Fruit fly (Drosophila melanogaster) whole organism, adult: ENCODE measurements around the gene Npc2f.

Experiments
- CG11617 ChIP-seq: fragments of 200-800 bp; sonication (Bioruptor generic); optimal IDR thresholded peaks from 2 replicates; lab custom pipeline; 2017; ENCODE audit warnings: mild to moderate bottlenecking, missing biosample characterization, missing genetic modification reagents, missing genetic modification characterization
- CG12768 ChIP-seq: fragments of 200-800 bp; sonication (Bioruptor generic); optimal IDR thresholded peaks from 2 replicates; lab custom pipeline; 2017; ENCODE audit warnings: missing biosample characterization, missing genetic modification characterization, mild to moderate bottlenecking, moderate library complexity, missing genetic modification reagents
- CG14711 ChIP-seq: fragments of 200-800 bp; sonication (Bioruptor generic); optimal IDR thresholded peaks from 2 replicates; lab custom pipeline; 2018; ENCODE audit warnings: missing biosample characterization, mild to moderate bottlenecking, missing genetic modification characterization, moderate library complexity
- CG1620 ChIP-seq: fragments of 200-800 bp; sonication (Bioruptor generic); optimal IDR thresholded peaks from 2 replicates; lab custom pipeline; 2016; ENCODE audit warnings: missing biosample characterization, missing genetic modification characterization
- CG33017 ChIP-seq: fragments of 200-800 bp; sonication (Bioruptor generic); optimal IDR thresholded peaks from 2 replicates; lab custom pipeline; 2018; ENCODE audit warnings: missing biosample characterization, mild to moderate bottlenecking, missing genetic modification characterization, moderate library complexity
- CG5204 ChIP-seq: fragments of 200-800 bp; sonication (Bioruptor generic); optimal IDR thresholded peaks from 2 replicates; lab custom pipeline; 2016; ENCODE audit warnings: missing biosample characterization, missing genetic modification characterization
- CG7045 ChIP-seq: fragments of 200-800 bp; sonication (Bioruptor generic); optimal IDR thresholded peaks from 2 replicates; lab custom pipeline; 2017; ENCODE audit warnings: missing biosample characterization, mild to moderate bottlenecking, missing genetic modification characterization
- CG7101 ChIP-seq: fragments of 200-800 bp; sonication (Bioruptor generic); optimal IDR thresholded peaks from 2 replicates; lab custom pipeline; 2018; ENCODE audit warnings: missing biosample characterization, mild to moderate bottlenecking, missing genetic modification characterization, moderate library complexity
- Clk ChIP-seq: fragments of 200-800 bp; sonication (Bioruptor generic); optimal IDR thresholded peaks from 2 replicates; lab custom pipeline; 2017; ENCODE audit warnings: missing biosample characterization, missing genetic modification characterization
- Crg-1 ChIP-seq: fragments of 200-800 bp; sonication (Bioruptor generic); optimal IDR thresholded peaks from 2 replicates; lab custom pipeline; 2016; ENCODE audit warnings: missing biosample characterization, missing genetic modification characterization
- Hr96 ChIP-seq: fragments of 200-800 bp; sonication (Bioruptor generic); optimal IDR thresholded peaks from 2 replicates; lab custom pipeline; 2016; ENCODE audit warnings: missing biosample characterization, missing genetic modification characterization
- Mnt ChIP-seq: fragments of 200-800 bp; sonication (Bioruptor generic); optimal IDR thresholded peaks from 2 replicates; lab custom pipeline; 2016; ENCODE audit warnings: missing biosample characterization, mild to moderate bottlenecking, missing genetic modification characterization
- bab1 ChIP-seq: fragments of 200-800 bp; sonication (Bioruptor generic); optimal IDR thresholded peaks from 3 replicates; lab custom pipeline; 2019; ENCODE audit warnings: missing biosample characterization, mild to moderate bottlenecking, missing genetic modification characterization, moderate library complexity
- cic ChIP-seq: fragments of 200-800 bp; sonication (Bioruptor generic); optimal IDR thresholded peaks from 2 replicates; lab custom pipeline; 2017; ENCODE audit warnings: missing biosample characterization, mild to moderate bottlenecking, missing genetic modification characterization, moderate library complexity
- cnc ChIP-seq, 2 experiments: fragments of >200 bp; optimal IDR thresholded peaks; 2 replicates each; lab custom pipeline; 2017
- kay ChIP-seq: fragments of 200-800 bp; sonication (Bioruptor generic); peaks from one replicate; lab custom pipeline; 2016; ENCODE audit warnings: missing biosample characterization, missing genetic modification characterization, borderline replicate concordance
- ovo ChIP-seq: fragments of 200-800 bp; sonication (Bioruptor generic); optimal IDR thresholded peaks from 2 replicates; lab custom pipeline; 2016; ENCODE audit warnings: missing biosample characterization, missing genetic modification characterization
- pad ChIP-seq: fragments of 200-800 bp; sonication (Bioruptor generic); optimal IDR thresholded peaks from 3 replicates; lab custom pipeline; 2017; ENCODE audit warnings: missing biosample characterization, missing genetic modification characterization, mild to moderate bottlenecking, moderate library complexity, missing genetic modification reagents
- tj ChIP-seq: fragments of 200-800 bp; sonication (Bioruptor generic); optimal IDR thresholded peaks from 3 replicates; lab custom pipeline; 2017; ENCODE audit warnings: missing biosample characterization, mild to moderate bottlenecking, missing genetic modification characterization, moderate library complexity
- toe ChIP-seq: fragments of 200-800 bp; sonication (Bioruptor generic); optimal IDR thresholded peaks from 2 replicates; lab custom pipeline; 2016; ENCODE audit warnings: missing biosample characterization, missing genetic modification characterization

Gene Npc2f

dm6 chr3R:24161173-24161811 is 23.6 kb downstream of the Npc2f start, which contains the start of the genes Myo95E and TBC1d7:
TSS of gene Myo95E (minus strand) at chr3R:24161498.
TSS of gene TBC1d7 (plus strand) at chr3R:24161727.
- TF ChIP-seq toe (GFP tag; lab: Kevin White, UChicago) = no peak
- TF ChIP-seq pad (GFP tag; lab: Kevin White, UChicago) = peak; percentile 82
- no peak for TF ChIP-seq CG5204 (GFP tag; lab: Kevin White, UChicago)
- peak; percentile 45 for TF ChIP-seq Crg-1
- peak; percentile 38 for TF ChIP-seq Clk
- peak; percentile 86 for TF ChIP-seq CG11617 (GFP tag; lab: Kevin White, UChicago)
- peak; percentile 88 for TF ChIP-seq bab1
- no peak for TF ChIP-seq cnc (optimal IDR thresholded peaks at IDR 0.05; lab: Kevin White, UChicago)
- no peak for TF ChIP-seq Hr96 (GFP tag; lab: Kevin White, UChicago)
- TF ChIP-seq Mnt (GFP tag; lab: Kevin White, UChicago) = peak; percentile 75
- peak; percentile 50 for TF ChIP-seq tj
- TF ChIP-seq kay (GFP tag; lab: Kevin White, UChicago) = no peak
- peak; percentile 34 for TF ChIP-seq cic
- peak; percentile 90 for TF ChIP-seq CG14711 (tag; lab: Kevin White, UChicago)
- peak; percentile 91 for TF ChIP-seq CG33017
- peak; percentile 17 for TF ChIP-seq ovo
- TF ChIP-seq CG12768 (GFP tag; lab: Kevin White, UChicago) = peak; percentile 91
- TF ChIP-seq CG1620 = peak; percentile 57
- TF ChIP-seq CG7045 (GFP tag; lab: Kevin White, UChicago) = peak; percentile 83
- peak; percentile 94 for TF ChIP-seq CG7101 (tag; lab: Kevin White, UChicago)

- peak; percentile 36 for TF ChIP-seq Mnt (GFP tag; lab: Kevin White, UChicago)
- no peak for TF ChIP-seq CG7045 (GFP tag; lab: Kevin White, UChicago)
Observed at dm6 chr3R:24162774-24163555, 25.3 kb downstream of the Npc2f start, which contains the start of gene mRpS24. TSS of gene mRpS24 (minus strand) at chr3R:24163545.

- TF ChIP-seq CG11617 (GFP tag; lab: Kevin White, UChicago) = peak; percentile 81
- peak; percentile 32 for TF ChIP-seq Crg-1
- TF ChIP-seq cic = peak; percentile 12
- TF ChIP-seq bab1 = peak; percentile 50
- peak; percentile 48 for TF ChIP-seq tj
- TF ChIP-seq pad (GFP tag; lab: Kevin White, UChicago) = peak; percentile 36
- no peak for TF ChIP-seq cnc (optimal IDR thresholded peaks at IDR 0.05; lab: Kevin White, UChicago)
- TF ChIP-seq CG12768 (GFP tag; lab: Kevin White, UChicago) = peak; percentile 46
- no peak for TF ChIP-seq toe (GFP tag; lab: Kevin White, UChicago)
- TF ChIP-seq CG14711 (tag; lab: Kevin White, UChicago) = peak; percentile 91
- peak; percentile 66 for TF ChIP-seq CG7101 (tag; lab: Kevin White, UChicago)
- no peak for TF ChIP-seq Hr96 (GFP tag; lab: Kevin White, UChicago)
- no peak for TF ChIP-seq kay (GFP tag; lab: Kevin White, UChicago)
- TF ChIP-seq Clk = no peak
- TF ChIP-seq CG5204 (GFP tag; lab: Kevin White, UChicago) = no peak
- TF ChIP-seq ovo = peak; percentile 37
- TF ChIP-seq CG33017 = peak; percentile 20
- TF ChIP-seq CG7045 (GFP tag; lab: Kevin White, UChicago) = peak; percentile 43
- TF ChIP-seq Mnt (GFP tag; lab: Kevin White, UChicago) = no peak
- peak; percentile 26 for TF ChIP-seq CG1620
Observed at dm6 chr3R:24163556-24164022, 25.9 kb downstream of the Npc2f start, which contains the start of gene Apc2. TSS of gene Apc2 (plus strand) at chr3R:24163966.

- TF ChIP-seq Clk (no peak), bab1 (peak; percentile 79), Crg-1 (peak; percentile 33), tj (peak; percentile 18), CG33017 (no peak), pad (GFP tag; lab: Kevin White, UChicago) (peak; percentile 2), CG11617 (GFP tag; lab: Kevin White, UChicago) (peak; percentile 27), toe (GFP tag; lab: Kevin White, UChicago) (no peak), CG7101 (tag; lab: Kevin White, UChicago) (peak; percentile 28), Mnt (GFP tag; lab: Kevin White, UChicago) (peak; percentile 40), kay (GFP tag; lab: Kevin White, UChicago) (no peak), CG14711 (tag; lab: Kevin White, UChicago) (peak; percentile 50), CG7045 (GFP tag; lab: Kevin White, UChicago) (no peak), CG1620 (peak; percentile 43), cic (peak; percentile 16), ovo (no peak), Hr96 (GFP tag; lab: Kevin White, UChicago) (no peak), cnc (optimal IDR thresholded peaks at IDR 0.05; lab: Kevin White, UChicago) (peak in 1 of 2 experiments; percentile 34), CG5204 (GFP tag; lab: Kevin White, UChicago) (no peak), CG12768 (GFP tag; lab: Kevin White, UChicago) (no peak)
Observed at dm6 chr3R:24169362-24169761, 31.7 kb downstream of the Npc2f start, which contains the start of gene CG5510. TSS of gene CG5510 (minus strand) at chr3R:24169562.

- TF ChIP-seq kay (GFP tag; lab: Kevin White, UChicago) (no peak), bab1 (no peak), toe (GFP tag; lab: Kevin White, UChicago) (no peak), Mnt (GFP tag; lab: Kevin White, UChicago) (no peak), cic (no peak), ovo (no peak), CG7101 (tag; lab: Kevin White, UChicago) (no peak), CG1620 (no peak), CG14711 (tag; lab: Kevin White, UChicago) (no peak), CG12768 (GFP tag; lab: Kevin White, UChicago) (no peak), cnc (optimal IDR thresholded peaks at IDR 0.05; lab: Kevin White, UChicago) (no peak), CG7045 (GFP tag; lab: Kevin White, UChicago) (no peak), CG5204 (GFP tag; lab: Kevin White, UChicago) (no peak), Clk (no peak), Crg-1 (no peak), CG33017 (no peak), Hr96 (GFP tag; lab: Kevin White, UChicago) (no peak), pad (GFP tag; lab: Kevin White, UChicago) (no peak), tj (no peak), CG11617 (GFP tag; lab: Kevin White, UChicago) (no peak)
Observed at dm6 chr3R:24172379-24172778, 34.7 kb downstream of the Npc2f start, which contains the start of gene CG13606. TSS of gene CG13606 (plus strand) at chr3R:24172628.
